Fruit fly (Drosophila melanogaster): Measurements from ENCODE around the gene tau.
A peak's percentile ranks its signal among the peaks of the same experiment; 100 is the strongest.

tau gene

DNA sequence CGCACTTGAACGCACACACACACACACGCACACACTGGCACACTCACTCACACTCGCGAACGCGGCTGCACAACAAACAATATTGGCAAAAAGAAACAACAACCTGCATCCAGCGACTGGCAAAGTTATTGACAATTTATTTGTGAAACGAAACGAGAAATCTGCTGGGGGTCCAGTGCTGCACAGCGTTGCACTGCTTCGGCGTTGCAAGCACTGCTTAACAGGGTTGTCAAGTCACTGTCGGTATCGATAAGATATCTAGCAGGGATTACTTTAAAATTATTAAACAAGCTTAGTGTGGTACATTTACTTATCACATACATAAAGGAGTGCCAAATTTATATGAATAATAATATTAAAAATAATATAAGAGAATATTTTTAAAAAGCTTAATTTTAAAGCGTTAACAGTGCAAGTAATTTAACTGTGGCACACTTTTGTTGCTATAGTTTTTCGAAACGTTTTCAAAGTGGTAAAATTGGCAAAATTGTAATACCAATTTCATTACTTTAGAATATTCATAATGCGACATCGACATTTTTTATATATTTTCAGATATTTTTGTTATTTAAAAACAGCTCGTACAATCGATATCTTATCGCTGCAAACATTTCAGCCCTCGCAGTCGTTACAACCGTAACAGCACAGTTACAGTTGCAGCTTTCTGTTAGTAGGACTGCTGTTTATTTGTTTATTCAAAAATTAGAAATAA, 49.4 kb downstream of the tau start, which contains the start of the genes dsd and Tusp:
TSS of gene dsd (minus strand) at position 179 of the 712 bp plus-strand sequence.
TSS of gene Tusp (plus strand) at position 662 of the 712 bp plus-strand sequence.
- TF ChIP-seq CG10631 (GFP tag; optimal IDR thresholded peaks at IDR 0.05) (peak; percentile 75), CG11902 (GFP tag; optimal IDR thresholded peaks at IDR 0.05) (peak; percentile 55), CG8632 (GFP tag; optimal IDR thresholded peaks at IDR 0.05) (peak; percentile 40), CG8119 (GFP tag; IDR thresholded peaks at IDR 0.05) (no peak), Ets21C (GFP tag; optimal IDR thresholded peaks at IDR 0.05) (peak; percentile 56), CG11294 (GFP tag; IDR thresholded peaks at IDR 0.05) (no peak), CG3919 (GFP tag; optimal IDR thresholded peaks at IDR 0.05) (peak; percentile 85), CG15336 (GFP tag; IDR thresholded peaks at IDR 0.05) (peak; percentile 12; the same call in 1 of the 2 replicates), Hr39 (GFP tag; optimal IDR thresholded peaks at IDR 0.05) (peak; percentile 76), esn (GFP tag; optimal IDR thresholded peaks at IDR 0.05) (peak; percentile 72), OdsH (GFP tag; optimal IDR thresholded peaks at IDR 0.05) (peak; percentile 72), net (GFP tag; optimal IDR thresholded peaks at IDR 0.05) (peak; percentile 60), Sox14 (GFP tag; optimal IDR thresholded peaks at IDR 0.05) (peak; percentile 56), salr (GFP tag; optimal IDR thresholded peaks at IDR 0.05) (peak; percentile 44 to 65), topi (GFP tag; optimal IDR thresholded peaks at IDR 0.05) (peak; percentile 68), lz (GFP tag; optimal IDR thresholded peaks at IDR 0.05) (peak; percentile 79), cyc (GFP tag; optimal IDR thresholded peaks at IDR 0.05) (peak; percentile 75), Eip78C (GFP tag) (peak; percentile 83), fkh (GFP tag; optimal IDR thresholded peaks at IDR 0.05) (peak; percentile 48), ss (GFP tag; optimal IDR thresholded peaks at IDR 0.05) (peak in 1 of 2 experiments; percentile 53), Sox102F (GFP tag; optimal IDR thresholded peaks at IDR 0.05) (peak; percentile 36), CG9139 (GFP tag; optimal IDR thresholded peaks at IDR 0.05) (no peak), Eip75B (GFP tag; optimal IDR thresholded peaks at IDR 0.05) (peak; percentile 49), eg (GFP tag; IDR thresholded peaks at IDR 0.05) (no peak; the same call in none of the 3 replicates), Eip93F (GFP tag; optimal IDR thresholded peaks at IDR 0.05) (no peak), CG6808 (GFP tag; optimal IDR thresholded peaks at IDR 0.05) (peak; percentile 24), CG6163 (GFP tag; IDR thresholded peaks at IDR 0.05) (peak; percentile 66), pdm3 (GFP tag; optimal IDR thresholded peaks at IDR 0.05) (peak; percentile 69), CG11762 (GFP tag; optimal IDR thresholded peaks at IDR 0.05; ENCODE audit: insufficient read depth) (peak; percentile 15), Sox15 (GFP tag; optimal IDR thresholded peaks at IDR 0.05) (peak; percentile 69), Blimp-1 (GFP tag; optimal IDR thresholded peaks at IDR 0.05) (peak; percentile 35), Ets96B (tag; optimal IDR thresholded peaks at IDR 0.05) (peak; percentile 33), acj6 (GFP tag; optimal IDR thresholded peaks at IDR 0.05) (peak; percentile 74), dac (GFP tag; optimal IDR thresholded peaks at IDR 0.05) (peak; percentile 48), Lpt (GFP tag; optimal IDR thresholded peaks at IDR 0.05) (peak; percentile 36), achi (GFP tag; optimal IDR thresholded peaks at IDR 0.05) (peak; percentile 58), fd85E (GFP tag; optimal IDR thresholded peaks at IDR 0.05) (no peak), CG1621 (tag; optimal IDR thresholded peaks at IDR 0.05) (no peak), Met (GFP tag; optimal IDR thresholded peaks at IDR 0.05) (peak; percentile 45), Hr4 (GFP tag; optimal IDR thresholded peaks at IDR 0.05) (peak; percentile 48), CG7368 (GFP tag; optimal IDR thresholded peaks at IDR 0.05) (peak; percentile 30), CG3032 (tag; optimal IDR thresholded peaks at IDR 0.05) (peak; percentile 66), fd59A (GFP tag; optimal IDR thresholded peaks at IDR 0.05) (peak; percentile 29), CG6276 (GFP tag; optimal IDR thresholded peaks at IDR 0.05) (no peak), spab (GFP tag; optimal IDR thresholded peaks at IDR 0.05) (peak; percentile 17), CG10669 (GFP tag; optimal IDR thresholded peaks at IDR 0.05) (peak; percentile 59), CG31627 (GFP tag; optimal IDR thresholded peaks at IDR 0.05) (peak; percentile 81), vri (GFP tag; optimal IDR thresholded peaks at IDR 0.05) (peak; percentile 44), CG16779 (tag; optimal IDR thresholded peaks at IDR 0.05) (peak; percentile 20), dsx (GFP tag; optimal IDR thresholded peaks at IDR 0.05; ENCODE audit: poor library complexity, severe bottlenecking) (peak; percentile 32)
